Worm (Caenorhabditis elegans): Measurements from ENCODE around the gene flr-1.

- no peak for TF ChIP-seq R02D3.7 (tag; optimal IDR thresholded peaks at IDR 0.05)
- TF ChIP-seq tag-97 (GFP tag; IDR thresholded peaks at IDR 0.05), result no peak
Observed at ce11 chrX:13435116-13435515, 21.2 kb downstream of the flr-1 start.
